Worm (Caenorhabditis elegans) whole organism, young adult: ENCODE data around the gene Y47D7A.3.

Experiments
- B0261.1 ChIP-seq: sonication (generic microtip); optimal IDR thresholded peaks from 2 replicates; lab custom pipeline; 2016; ENCODE audit warnings: mild to moderate bottlenecking, missing genetic modification characterization, moderate library complexity, missing compliant biosample characterization
- C06A6.2 ChIP-seq: fragments of 200-800 bp; sonication (Bioruptor generic); conservative IDR thresholded peaks from 2 replicates; pipeline ENCODE4 v1.3.6; 2022; ENCODE audit warnings: missing genetic modification characterization, missing compliant biosample characterization
- F10E7.11 ChIP-seq: sonication (generic microtip); optimal IDR thresholded peaks from 2 replicates; lab custom pipeline; 2017; ENCODE audit warnings: mild to moderate bottlenecking, missing genetic modification characterization, moderate library complexity, missing compliant biosample characterization
- F22D6.2 ChIP-seq: sonication (generic microtip); optimal IDR thresholded peaks from 2 replicates; lab custom pipeline; 2016; ENCODE audit warnings: mild to moderate bottlenecking, missing genetic modification characterization, missing compliant biosample characterization
- F52B5.7 ChIP-seq: sonication (generic microtip); optimal IDR thresholded peaks from 2 replicates; lab custom pipeline; 2016; ENCODE audit warnings: mild to moderate bottlenecking, missing genetic modification characterization, missing compliant biosample characterization
- K12H6.12 ChIP-seq: fragments of 200-800 bp; sonication (Bioruptor generic); optimal IDR thresholded peaks from 2 replicates; lab custom pipeline; 2018; ENCODE audit warnings: mild to moderate bottlenecking, missing genetic modification characterization, missing compliant biosample characterization
- T26A5.8 ChIP-seq: sonication (generic microtip); optimal IDR thresholded peaks from 2 replicates; lab custom pipeline; 2016; ENCODE audit warnings: missing genetic modification characterization, missing compliant biosample characterization
- Y53G8AR.9 ChIP-seq: fragments of 200-800 bp; sonication (Bioruptor generic); conservative IDR thresholded peaks from 2 replicates; pipeline ENCODE4 v1.3.6; 2022; ENCODE audit warnings: missing genetic modification reagents, missing genetic modification characterization, missing compliant biosample characterization
- ZK185.1 ChIP-seq: sonication (generic microtip); optimal IDR thresholded peaks from 2 replicates; lab custom pipeline; 2016; ENCODE audit warnings: mild to moderate bottlenecking, missing genetic modification characterization, missing compliant biosample characterization; ENCODE audit not compliant: poor library complexity, severe bottlenecking
- ama-1 ChIP-seq, 3 experiments: fragments of 150-350 bp in 1 of 3; sonication (generic microtip) in 2 of 3; optimal IDR thresholded peaks; 2 replicates each; lab custom pipeline; 2014 to 2018; ENCODE audit warnings: missing biosample characterization in 2 of 3, missing genetic modification characterization in 2 of 3, missing genetic modification reagents in 2 of 3
- aptf-2 ChIP-seq: fragments of 200-800 bp; sonication (Bioruptor generic); conservative IDR thresholded peaks from 2 replicates; pipeline ENCODE4 v1.3.6; 2022; ENCODE audit warnings: missing genetic modification reagents, missing genetic modification characterization, missing compliant biosample characterization
- aptf-3 ChIP-seq: fragments of 200-800 bp; sonication (Bioruptor generic); IDR thresholded peaks from 2 replicates; pipeline ENCODE4 v1.3.6; 2022; ENCODE audit warnings: missing genetic modification characterization, missing compliant biosample characterization
- attf-6 ChIP-seq: fragments of 200-800 bp; sonication (Bioruptor generic); IDR thresholded peaks from 2 replicates; pipeline ENCODE4 v1.3.6; 2022; ENCODE audit warnings: missing genetic modification reagents, missing genetic modification characterization, missing compliant biosample characterization
- ceh-100 ChIP-seq: fragments of 200-800 bp; sonication (Bioruptor generic); IDR thresholded peaks from 2 replicates; pipeline ENCODE4 v1.3.6; 2022; ENCODE audit warnings: missing genetic modification reagents, missing genetic modification characterization, missing compliant biosample characterization
- ceh-91 ChIP-seq: fragments of 200-800 bp; sonication (Bioruptor generic); IDR thresholded peaks from 2 replicates; pipeline ENCODE4 v1.3.6; 2022; ENCODE audit warnings: missing genetic modification reagents, missing genetic modification characterization, missing compliant biosample characterization
- chd-7 ChIP-seq: sonication (generic microtip); optimal IDR thresholded peaks from 2 replicates; lab custom pipeline; 2016; ENCODE audit warnings: mild to moderate bottlenecking, missing genetic modification characterization, moderate library complexity, missing compliant biosample characterization
- dpff-1 ChIP-seq: sonication (generic microtip); optimal IDR thresholded peaks from 2 replicates; lab custom pipeline; 2017; ENCODE audit warnings: mild to moderate bottlenecking, missing genetic modification characterization, missing compliant biosample characterization
- dpl-1 ChIP-seq: fragments of 150-350 bp; optimal IDR thresholded peaks from 2 replicates; lab custom pipeline; 2014; ENCODE audit warnings: missing biosample characterization, missing genetic modification reagents, missing genetic modification characterization
- egl-44 ChIP-seq: fragments of 200-800 bp; sonication (Bioruptor generic); IDR thresholded peaks from 2 replicates; pipeline ENCODE4 v1.3.6; 2022; ENCODE audit warnings: missing genetic modification reagents, missing genetic modification characterization, missing compliant biosample characterization
- egrh-3 ChIP-seq: fragments of 200-800 bp; sonication (Bioruptor generic); IDR thresholded peaks from 2 replicates; pipeline ENCODE4 v1.3.6; 2022; ENCODE audit warnings: missing genetic modification reagents, missing genetic modification characterization, missing compliant biosample characterization
- ets-4 ChIP-seq: fragments of 200-800 bp; sonication (Bioruptor generic); optimal IDR thresholded peaks from 2 replicates; lab custom pipeline; 2018; ENCODE audit warnings: mild to moderate bottlenecking, missing genetic modification characterization, missing compliant biosample characterization
- hlh-12 ChIP-seq: sonication (generic microtip); optimal IDR thresholded peaks from 2 replicates; lab custom pipeline; 2016; ENCODE audit warnings: missing genetic modification characterization, missing compliant biosample characterization
- hmg-20 ChIP-seq: fragments of 200-800 bp; sonication (Bioruptor generic); IDR thresholded peaks from 2 replicates; pipeline ENCODE4 v1.3.6; 2022; ENCODE audit warnings: missing genetic modification reagents, missing genetic modification characterization, missing compliant biosample characterization
- lag-1 ChIP-seq: fragments of 200-800 bp; sonication (Bioruptor generic); IDR thresholded peaks from 2 replicates; pipeline ENCODE4 v1.3.6; 2022; ENCODE audit warnings: missing genetic modification reagents, missing genetic modification characterization, missing compliant biosample characterization
- lin-26 ChIP-seq: fragments of 200-800 bp; sonication (Bioruptor generic); IDR thresholded peaks from 2 replicates; pipeline ENCODE4 v1.3.6; 2022; ENCODE audit warnings: missing genetic modification reagents, missing genetic modification characterization, missing compliant biosample characterization
- lin-35 ChIP-seq, 3 experiments: fragments of 150-350 bp in 2 of 3; sonication (generic microtip) in 1 of 3; optimal IDR thresholded peaks; 2 replicates each; lab custom pipeline; 2014 to 2018; ENCODE audit warnings: missing biosample characterization in 3 of 3, missing genetic modification characterization in 3 of 3, missing genetic modification reagents in 3 of 3
- lir-1 ChIP-seq: fragments of 200-800 bp; sonication (Bioruptor generic); conservative IDR thresholded peaks from 2 replicates; pipeline ENCODE4 v1.3.6; 2022; ENCODE audit warnings: missing genetic modification reagents, missing genetic modification characterization, missing compliant biosample characterization
- madf-3 ChIP-seq: fragments of 200-800 bp; sonication (Bioruptor generic); IDR thresholded peaks from 2 replicates; pipeline ENCODE4 v1.3.6; 2022; ENCODE audit warnings: missing genetic modification reagents, missing genetic modification characterization, missing compliant biosample characterization
- mcd-1 ChIP-seq: fragments of 200-800 bp; sonication (Bioruptor generic); IDR thresholded peaks from 2 replicates; pipeline ENCODE4 v1.3.6; 2022; ENCODE audit warnings: missing genetic modification reagents, missing genetic modification characterization, missing compliant biosample characterization
- mes-4 ChIP-seq: sonication (generic microtip); optimal IDR thresholded peaks from 2 replicates; lab custom pipeline; 2016; ENCODE audit warnings: missing genotype, missing genetic modification characterization, missing compliant biosample characterization
- mxl-1 ChIP-seq: sonication (generic microtip); optimal IDR thresholded peaks from 2 replicates; lab custom pipeline; 2016; ENCODE audit warnings: missing genetic modification characterization, missing compliant biosample characterization
- nhr-120 ChIP-seq: fragments of 200-800 bp; sonication (Bioruptor generic); IDR thresholded peaks from 2 replicates; pipeline ENCODE4 v1.3.6; 2022; ENCODE audit warnings: missing genetic modification characterization, missing compliant biosample characterization
- nhr-27 ChIP-seq: fragments of 200-800 bp; sonication (Bioruptor generic); optimal IDR thresholded peaks from 2 replicates; lab custom pipeline; 2018; ENCODE audit warnings: mild to moderate bottlenecking, missing genetic modification characterization, moderate library complexity, missing compliant biosample characterization
- nhr-80 ChIP-seq: sonication (generic microtip); optimal IDR thresholded peaks from 2 replicates; lab custom pipeline; 2016; ENCODE audit warnings: missing genetic modification characterization, missing compliant biosample characterization
- nhr-90 ChIP-seq: sonication (generic microtip); optimal IDR thresholded peaks from 2 replicates; lab custom pipeline; 2016; ENCODE audit warnings: missing genotype, mild to moderate bottlenecking, missing genetic modification characterization, missing compliant biosample characterization
- repo-1 ChIP-seq: sonication (generic microtip); optimal IDR thresholded peaks from 2 replicates; lab custom pipeline; 2017; ENCODE audit warnings: mild to moderate bottlenecking, missing genetic modification characterization, missing compliant biosample characterization
- snpc-4 ChIP-seq, 5 experiments: fragments of 150-350 bp in 1 of 5; sonication (generic microtip) in 4 of 5; optimal IDR thresholded peaks; 2 replicates each; lab custom pipeline; 2014 to 2018; ENCODE audit warnings: missing genetic modification characterization in 5 of 5, missing biosample characterization in 3 of 5, antibody characterized with exemption in 2 of 5, mild to moderate bottlenecking in 2 of 5, missing compliant biosample characterization in 2 of 5, missing genotype in 2 of 5, moderate library complexity in 2 of 5, missing genetic modification reagents in 1 of 5
- sptf-2 ChIP-seq: fragments of 200-800 bp; sonication (Bioruptor generic); optimal IDR thresholded peaks from 2 replicates; lab custom pipeline; 2018; ENCODE audit warnings: mild to moderate bottlenecking, missing genetic modification characterization, missing compliant biosample characterization
- tbx-9 ChIP-seq: sonication (generic microtip); optimal IDR thresholded peaks from 2 replicates; lab custom pipeline; 2016; ENCODE audit warnings: borderline replicate concordance, missing genetic modification characterization, inconsistent platforms, missing compliant biosample characterization
- unc-130 ChIP-seq: sonication (generic microtip); optimal IDR thresholded peaks from 2 replicates; lab custom pipeline; 2016; ENCODE audit warnings: missing genetic modification reagents, missing genetic modification characterization, missing compliant biosample characterization
- unc-62 ChIP-seq: fragments of 150-350 bp; optimal IDR thresholded peaks from 2 replicates; lab custom pipeline; 2014; ENCODE audit warnings: missing biosample characterization, missing genetic modification reagents, missing genetic modification characterization

Y47D7A.3 gene

DNA sequence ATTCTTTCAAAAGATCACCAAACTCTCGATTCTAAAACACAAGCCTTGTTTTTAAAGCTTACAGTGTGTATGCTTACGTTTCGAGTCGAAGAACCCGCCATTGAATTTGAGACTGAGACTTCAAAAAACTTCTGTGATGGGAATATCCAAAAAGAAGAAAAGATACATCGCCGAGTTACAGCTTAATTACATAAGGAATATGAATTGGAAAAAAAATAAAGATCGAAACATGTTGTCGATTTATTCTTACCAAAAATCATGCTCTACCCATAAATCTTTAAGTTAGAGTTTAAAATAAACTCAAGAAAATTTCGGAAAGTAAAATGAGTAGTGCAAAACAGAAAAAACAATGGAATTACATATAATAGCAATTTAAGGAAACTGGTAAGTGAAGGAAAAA is 24.6 kb upstream of the Y47D7A.3 start, which contains the start of gene F13A2.10:
F13A2.10 (minus strand) TSS at position 101 of the 400 bp plus-strand sequence.
- TF ChIP-seq Y53G8AR.9 (GFP tag; lab: Robert Waterston, UW) (no peak), ama-1 (optimal IDR thresholded peaks at IDR 0.05; lab: Kevin White, UChicago) (no peak), ama-1 (GFP tag; optimal IDR thresholded peaks at IDR 0.05; lab: Kevin White, UChicago) (no peak), T26A5.8 (tag; lab: Kevin White, UChicago) (no peak), C06A6.2 (GFP tag; lab: Robert Waterston, UW) (no peak), F22D6.2 (no peak), attf-6 (GFP tag; lab: Robert Waterston, UW) (no peak), F52B5.7 (no peak), egrh-3 (GFP tag; lab: Robert Waterston, UW) (no peak), repo-1 (tag; lab: Kevin White, UChicago) (no peak), chd-7 (no peak), nhr-27 (tag; lab: Kevin White, UChicago) (no peak), dpff-1 (tag; lab: Kevin White, UChicago) (no peak)

DNA sequence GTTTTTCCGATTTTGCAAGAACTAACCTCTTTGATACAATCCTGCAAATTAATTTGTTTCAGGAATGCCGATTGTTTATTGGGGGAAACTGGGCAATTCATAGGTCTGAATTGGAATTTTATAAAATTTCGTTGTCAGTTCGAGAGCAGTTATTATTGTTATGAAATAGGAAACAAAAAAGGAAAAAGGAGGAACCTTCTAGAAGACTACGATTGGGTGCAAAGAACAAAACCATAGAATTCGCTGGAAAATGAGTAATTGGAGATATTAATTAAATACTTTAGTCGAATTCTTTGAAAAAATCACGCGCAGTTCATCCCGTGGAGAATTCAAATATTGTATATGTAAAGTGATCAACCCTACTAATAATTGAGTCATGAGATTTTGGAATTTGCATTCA is 23.3 kb upstream of the Y47D7A.3 start, which contains the start of gene F13A2.9:
F13A2.9 (minus strand) TSS at position 101 of the 400 bp plus-strand sequence.
- TF ChIP-seq hlh-12 (tag; lab: Kevin White, UChicago) (no peak), ceh-100 (GFP tag; lab: Robert Waterston, UW) (no peak), nhr-80 (tag; lab: Kevin White, UChicago) (no peak), aptf-2 (GFP tag; lab: Robert Waterston, UW) (no peak), lag-1 (no peak), ama-1 (optimal IDR thresholded peaks at IDR 0.05; lab: Kevin White, UChicago) (no peak), ama-1 (GFP tag; optimal IDR thresholded peaks at IDR 0.05; lab: Kevin White, UChicago) (no peak), lin-26 (GFP tag; lab: Robert Waterston, UW) (no peak), lin-35 (GFP tag; optimal IDR thresholded peaks at IDR 0.05; lab: Kevin White, UChicago) (no peak), sptf-2 (GFP tag; lab: Kevin White, UChicago) (no peak), T26A5.8 (tag; lab: Kevin White, UChicago) (no peak), unc-130 (GFP tag; lab: Kevin White, UChicago) (no peak), ets-4 (GFP tag; lab: Kevin White, UChicago) (no peak), nhr-120 (no peak), chd-7 (no peak), B0261.1 (tag; lab: Kevin White, UChicago) (no peak), ceh-91 (GFP tag; lab: Robert Waterston, UW) (no peak)

DNA sequence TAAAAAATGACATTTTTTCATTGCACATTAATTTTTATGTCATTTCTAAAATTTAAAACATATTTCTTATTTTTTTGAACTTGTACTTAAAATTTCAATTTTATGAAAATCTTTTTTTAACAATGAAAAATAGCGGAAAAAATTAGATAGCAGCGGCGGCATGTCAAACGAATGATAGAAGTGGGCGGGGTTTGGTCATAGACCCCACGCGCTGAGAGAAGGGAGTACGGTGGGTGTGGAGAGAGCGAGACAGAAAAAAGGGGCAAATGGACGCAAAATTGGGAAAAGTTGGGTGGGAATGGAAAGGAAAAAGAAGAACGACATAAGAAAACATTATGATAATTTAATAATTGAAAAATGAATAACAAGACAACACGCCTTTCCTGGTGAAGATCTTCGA is 22.8 kb upstream of the Y47D7A.3 start:
- no peak for TF ChIP-seq unc-62 (GFP tag; lab: Kevin White, UChicago)
- no peak for TF ChIP-seq lir-1 (GFP tag; lab: Robert Waterston, UW)
- TF ChIP-seq C06A6.2 (GFP tag; lab: Robert Waterston, UW), result no peak
- TF ChIP-seq mcd-1 (GFP tag; lab: Robert Waterston, UW), result no peak
- no peak for TF ChIP-seq nhr-120
- TF ChIP-seq T26A5.8 (tag; lab: Kevin White, UChicago), result no peak
- no peak for TF ChIP-seq mes-4 (tag; lab: Kevin White, UChicago)
- no peak for TF ChIP-seq K12H6.12
- TF ChIP-seq snpc-4 (GFP tag; optimal IDR thresholded peaks at IDR 0.05; lab: Kevin White, UChicago), result no peak
- TF ChIP-seq snpc-4 (tag; optimal IDR thresholded peaks at IDR 0.05; lab: Kevin White, UChicago), result no peak
- TF ChIP-seq aptf-3, result no peak
- no peak for TF ChIP-seq nhr-90 (tag; lab: Kevin White, UChicago)
- no peak for TF ChIP-seq egl-44
- TF ChIP-seq tbx-9 (tag; lab: Kevin White, UChicago), result no peak
- TF ChIP-seq madf-3, result no peak
- no peak for TF ChIP-seq F10E7.11 (tag; lab: Kevin White, UChicago)
- no peak for TF ChIP-seq hmg-20 (GFP tag; lab: Robert Waterston, UW)
- no peak for TF ChIP-seq dpl-1 (GFP tag; lab: Kevin White, UChicago)
- TF ChIP-seq ZK185.1 (tag; lab: Kevin White, UChicago), result no peak
- no peak for TF ChIP-seq mxl-1
